Worm (Caenorhabditis elegans) whole organism, early embryonic: Measurements from ENCODE around the gene B0252.1.

Experiments used
- B0310.2 ChIP-seq: sonication (generic microtip); optimal IDR thresholded peaks from 2 replicates; lab custom pipeline; 2016; ENCODE audit warnings: mild to moderate bottlenecking, missing genetic modification characterization, missing compliant biosample characterization
- F13C5.2 ChIP-seq: sonication (generic microtip); optimal IDR thresholded peaks from 2 replicates; lab custom pipeline; 2017; ENCODE audit warnings: mild to moderate bottlenecking, missing genetic modification characterization, inconsistent platforms, missing compliant biosample characterization
- aly-1 ChIP-seq: sonication (generic microtip); optimal IDR thresholded peaks from 2 replicates; lab custom pipeline; 2016; ENCODE audit warnings: missing genetic modification characterization, missing compliant biosample characterization
- ama-1 ChIP-seq: fragments of 150-350 bp; optimal IDR thresholded peaks from 2 replicates; lab custom pipeline; 2014
- ceh-13 ChIP-seq: fragments of 200-800 bp; sonication (Bioruptor generic); optimal IDR thresholded peaks from 2 replicates; lab custom pipeline; 2018; ENCODE audit warnings: mild to moderate bottlenecking, missing genetic modification characterization, missing compliant biosample characterization
- ceh-36 ChIP-seq: sonication (generic microtip); optimal IDR thresholded peaks from 2 replicates; lab custom pipeline; 2016; ENCODE audit warnings: missing genetic modification characterization, inconsistent platforms, missing compliant biosample characterization
- ets-7 ChIP-seq: sonication (generic microtip); optimal IDR thresholded peaks from 2 replicates; lab custom pipeline; 2016; ENCODE audit warnings: missing genotype, missing genetic modification characterization, missing compliant biosample characterization
- flt-1 ChIP-seq: fragments of 200-800 bp; sonication (Bioruptor generic); IDR thresholded peaks from 2 replicates; pipeline ENCODE4 v1.3.6; 2022; ENCODE audit warnings: missing genetic modification characterization, missing compliant biosample characterization
- hmbx-1 ChIP-seq: sonication (generic microtip); optimal IDR thresholded peaks from 2 replicates; lab custom pipeline; 2016; ENCODE audit warnings: mild to moderate bottlenecking, missing genetic modification characterization, missing compliant biosample characterization
- hmg-4 ChIP-seq: fragments of 200-800 bp; sonication (Bioruptor generic); optimal IDR thresholded peaks from 2 replicates; lab custom pipeline; 2018; ENCODE audit warnings: mild to moderate bottlenecking, missing genetic modification characterization, missing compliant biosample characterization
- hnd-1 ChIP-seq: sonication (generic microtip); optimal IDR thresholded peaks from 2 replicates; lab custom pipeline; 2016; ENCODE audit warnings: missing genetic modification characterization, missing compliant biosample characterization
- pes-1 ChIP-seq: fragments of 200-800 bp; sonication (Bioruptor generic); IDR thresholded peaks from 2 replicates; pipeline ENCODE4 v1.3.6; 2022; ENCODE audit warnings: missing genetic modification reagents, missing genetic modification characterization, missing compliant biosample characterization
- scrt-1 ChIP-seq: fragments of 200-800 bp; sonication (Bioruptor generic); IDR thresholded peaks from 2 replicates; pipeline ENCODE4 v1.3.6; 2022; ENCODE audit warnings: missing genetic modification characterization, missing compliant biosample characterization
- sea-1 ChIP-seq: fragments of 200-800 bp; sonication (Bioruptor generic); conservative IDR thresholded peaks from 2 replicates; pipeline ENCODE4 v1.3.6; 2022; ENCODE audit warnings: missing genetic modification characterization, missing compliant biosample characterization
- tbx-11 ChIP-seq: fragments of 200-800 bp; sonication (Bioruptor generic); IDR thresholded peaks from 2 replicates; pipeline ENCODE4 v1.3.6; 2022; ENCODE audit warnings: missing genetic modification characterization, missing compliant biosample characterization
- tbx-37 ChIP-seq: fragments of 200-800 bp; sonication (Bioruptor generic); conservative IDR thresholded peaks from 2 replicates; pipeline ENCODE4 v1.3.6; 2022; ENCODE audit warnings: missing genetic modification reagents, missing genetic modification characterization, missing compliant biosample characterization
- tra-4 ChIP-seq: sonication (generic microtip); optimal IDR thresholded peaks from 2 replicates; lab custom pipeline; 2017; ENCODE audit warnings: missing genetic modification characterization, missing compliant biosample characterization

B0252.1 gene

DNA sequence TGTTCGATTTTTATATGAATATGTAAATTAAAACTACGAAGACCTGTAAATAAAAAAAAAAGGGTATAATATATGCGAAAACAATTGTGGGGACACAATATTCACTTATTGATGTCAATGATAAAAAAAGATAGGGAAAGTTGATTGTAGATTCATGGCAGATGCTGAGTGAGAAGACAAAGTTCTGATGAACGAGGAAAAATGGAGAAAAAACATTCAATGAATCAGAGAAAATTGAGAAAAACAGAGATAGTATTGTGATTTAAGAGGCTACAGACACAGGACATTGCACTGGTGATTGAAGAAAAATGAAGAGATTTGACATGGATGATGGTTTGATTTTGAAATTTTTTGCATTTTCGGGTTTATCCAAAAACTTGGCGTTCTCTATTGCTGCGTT is 10.8 kb upstream of the B0252.1 start:
- TF ChIP-seq pes-1 (GFP tag; lab: Robert Waterston, UW), result no peak
- no peak for TF ChIP-seq tbx-37 (GFP tag; lab: Robert Waterston, UW)
- TF ChIP-seq ama-1, result no peak
- no peak for TF ChIP-seq aly-1 (tag; lab: Kevin White, UChicago)
- TF ChIP-seq sea-1 (GFP tag; lab: Robert Waterston, UW), result no peak
- TF ChIP-seq tra-4 (tag; lab: Kevin White, UChicago), result no peak
- TF ChIP-seq hmbx-1 (tag; lab: Kevin White, UChicago), result no peak
- no peak for TF ChIP-seq F13C5.2
- TF ChIP-seq scrt-1, result no peak
- no peak for TF ChIP-seq ceh-13
- no peak for TF ChIP-seq tbx-11 (GFP tag; lab: Robert Waterston, UW)
- TF ChIP-seq ceh-36 (tag; lab: Kevin White, UChicago), result no peak
- no peak for TF ChIP-seq flt-1 (GFP tag; lab: Robert Waterston, UW)
- TF ChIP-seq hmg-4 (GFP tag; lab: Kevin White, UChicago), result no peak
- TF ChIP-seq hnd-1 (tag; lab: Kevin White, UChicago), result no peak
- no peak for TF ChIP-seq ets-7 (tag; lab: Kevin White, UChicago)
- TF ChIP-seq B0310.2 (tag; lab: Kevin White, UChicago), result no peak

DNA sequence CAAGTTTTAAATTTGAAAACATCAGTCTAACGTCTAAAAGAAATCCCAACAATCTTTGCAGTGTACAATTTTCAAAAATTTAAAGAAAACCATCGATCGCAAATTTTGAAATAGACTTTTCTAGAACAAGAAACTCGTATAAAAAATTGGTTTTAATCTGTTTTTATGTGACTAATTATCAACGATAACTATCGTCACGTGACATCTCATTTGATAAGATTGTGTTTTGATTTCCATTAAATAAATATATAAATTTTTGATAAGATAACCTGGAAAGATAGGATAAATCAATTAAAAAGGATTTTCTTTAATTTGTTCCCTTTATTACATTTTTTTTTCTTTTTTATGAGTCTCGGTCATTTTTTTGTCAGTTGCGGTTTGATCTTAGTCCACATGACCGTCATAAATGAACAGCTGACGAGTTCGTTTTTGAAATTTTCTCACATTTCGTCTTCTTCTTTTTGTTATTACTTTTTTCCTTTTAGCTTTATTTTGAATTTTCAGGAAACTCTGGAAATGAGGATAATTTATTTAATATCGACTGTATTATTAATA is 9.8 kb upstream of the B0252.1 start, which contains the start of gene asm-1:
Gene asm-1, plus strand, starts transcription at position 505 of the 555 bp plus-strand sequence.
- TF ChIP-seq sea-1 (GFP tag; lab: Robert Waterston, UW) (no peak), hmbx-1 (tag; lab: Kevin White, UChicago) (no peak), ceh-13 (no peak), B0310.2 (tag; lab: Kevin White, UChicago) (no peak)

DNA sequence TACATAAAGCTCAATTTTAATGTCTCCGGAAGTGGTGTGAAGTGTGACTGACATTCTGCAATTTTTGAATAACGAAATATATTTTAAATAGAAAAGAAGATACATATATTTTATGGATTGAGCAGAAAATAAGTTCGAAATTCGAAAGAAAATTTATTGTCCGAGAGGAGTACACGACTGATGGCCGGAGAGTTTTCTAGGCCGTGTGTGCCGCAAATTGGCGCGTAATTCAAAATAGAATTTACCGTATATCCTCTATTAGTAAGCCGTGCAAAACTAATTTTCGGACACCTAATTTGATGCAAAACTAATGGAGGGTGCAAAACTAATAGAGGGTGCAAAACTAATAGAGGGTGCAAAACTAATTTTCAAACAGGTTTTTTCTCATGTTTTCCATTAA is 6.2 kb upstream of the B0252.1 start, which contains the start of gene cyn-10:
Gene cyn-10, minus strand, starts transcription at position 57 of the 400 bp plus-strand sequence.
- TF ChIP-seq F13C5.2 (no peak), sea-1 (GFP tag; lab: Robert Waterston, UW) (peak; percentile 68; the same call in 1 of the 2 replicates), hmg-4 (GFP tag; lab: Kevin White, UChicago) (no peak), flt-1 (GFP tag; lab: Robert Waterston, UW) (no peak; the same call in 1 of the 2 replicates), tbx-37 (GFP tag; lab: Robert Waterston, UW) (peak; percentile 97), tbx-11 (GFP tag; lab: Robert Waterston, UW) (no peak; the same call in 1 of the 2 replicates), hnd-1 (tag; lab: Kevin White, UChicago) (peak; percentile 35), ama-1 (no peak), ets-7 (tag; lab: Kevin White, UChicago) (no peak), ceh-36 (tag; lab: Kevin White, UChicago) (no peak), ceh-13 (peak; percentile 3), tra-4 (tag; lab: Kevin White, UChicago) (no peak), aly-1 (tag; lab: Kevin White, UChicago) (no peak), scrt-1 (peak; percentile 75), hmbx-1 (tag; lab: Kevin White, UChicago) (no peak), B0310.2 (tag; lab: Kevin White, UChicago) (no peak), pes-1 (GFP tag; lab: Robert Waterston, UW) (no peak)

DNA sequence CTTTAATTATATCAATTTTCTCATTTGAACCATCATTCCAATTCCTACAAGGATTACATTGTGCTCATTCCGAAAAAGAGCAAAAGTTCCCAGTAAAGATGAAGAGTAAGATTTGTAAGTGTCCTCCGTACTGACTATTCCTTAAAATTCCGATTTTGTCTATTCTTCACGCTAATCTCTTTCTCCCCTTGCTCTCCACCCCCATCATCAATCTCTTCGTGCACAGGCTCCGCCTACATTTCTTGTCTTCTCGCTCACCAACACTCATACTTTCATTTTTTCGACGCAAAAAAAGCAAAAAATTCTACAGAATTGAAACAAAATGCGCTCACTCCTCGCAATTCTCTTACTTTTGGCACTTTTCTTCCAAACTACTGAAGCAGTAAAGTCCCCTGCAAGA is 3.6 kb upstream of the B0252.1 start, which contains the start of gene B0252.8:
Gene B0252.8, plus strand, starts transcription at position 292 of the 400 bp plus-strand sequence.
- no peak for TF ChIP-seq sea-1 (GFP tag; lab: Robert Waterston, UW)
- no peak for TF ChIP-seq pes-1 (GFP tag; lab: Robert Waterston, UW)
- TF ChIP-seq ets-7 (tag; lab: Kevin White, UChicago), result no peak
- TF ChIP-seq ceh-36 (tag; lab: Kevin White, UChicago), result no peak
- no peak for TF ChIP-seq ama-1
- no peak for TF ChIP-seq aly-1 (tag; lab: Kevin White, UChicago)
- TF ChIP-seq hmbx-1 (tag; lab: Kevin White, UChicago), result no peak

DNA sequence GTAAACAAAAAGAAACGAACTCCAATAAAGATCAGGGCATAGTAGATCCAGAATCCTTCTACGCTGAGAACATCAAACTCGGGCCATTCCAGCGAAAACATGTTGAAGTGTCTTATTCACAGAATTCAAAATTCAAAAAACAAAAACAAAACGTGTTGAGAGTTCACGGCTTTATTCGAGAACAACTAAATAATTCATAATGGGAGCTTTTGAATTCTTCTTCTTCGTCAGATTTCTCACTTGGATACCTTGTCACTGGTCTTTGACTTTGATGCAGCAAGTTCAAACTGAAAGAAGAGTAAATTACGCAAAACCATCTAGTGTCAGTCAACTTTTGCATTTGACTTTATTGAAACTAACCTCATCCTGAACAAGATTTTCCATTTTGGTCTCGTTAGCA is 1.8 kb upstream of the B0252.1 start, which contains the start of gene B0252.11:
Gene B0252.11, minus strand, starts transcription at position 101 of the 400 bp plus-strand sequence.
- TF ChIP-seq ama-1, result no peak
- TF ChIP-seq F13C5.2, result no peak
- TF ChIP-seq scrt-1, result no peak
- no peak for TF ChIP-seq hmg-4 (GFP tag; lab: Kevin White, UChicago)
- TF ChIP-seq tra-4 (tag; lab: Kevin White, UChicago), result no peak

DNA sequence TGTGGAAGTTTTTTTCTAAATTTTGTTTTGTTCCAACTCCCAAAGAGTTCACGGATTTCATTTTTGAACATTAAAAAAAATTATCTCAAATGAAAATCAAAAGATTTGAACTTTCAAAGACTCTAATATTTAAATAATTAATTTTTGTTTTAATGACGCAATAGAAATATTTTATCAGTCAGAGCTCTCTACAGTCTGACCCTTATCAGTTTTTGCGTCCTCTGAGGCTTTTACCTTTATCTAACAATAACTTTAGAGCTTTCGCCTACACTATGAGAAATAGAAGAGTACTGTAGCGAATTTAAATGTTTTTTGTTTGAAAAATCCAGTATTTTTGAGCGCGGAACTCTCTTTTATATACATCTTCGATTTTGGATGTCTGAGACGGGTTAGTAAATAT is 618 bp upstream of the B0252.1 start, which contains the start of gene B0252.5:
Gene B0252.5, minus strand, starts transcription at position 17 of the 400 bp plus-strand sequence.
- TF ChIP-seq hmg-4 (GFP tag; lab: Kevin White, UChicago) (no peak), tbx-11 (GFP tag; lab: Robert Waterston, UW) (no peak), pes-1 (GFP tag; lab: Robert Waterston, UW) (no peak), ceh-36 (tag; lab: Kevin White, UChicago) (no peak), F13C5.2 (no peak), tra-4 (tag; lab: Kevin White, UChicago) (no peak), hmbx-1 (tag; lab: Kevin White, UChicago) (no peak), ama-1 (no peak), ets-7 (tag; lab: Kevin White, UChicago) (no peak), B0310.2 (tag; lab: Kevin White, UChicago) (no peak), flt-1 (GFP tag; lab: Robert Waterston, UW) (no peak), hnd-1 (tag; lab: Kevin White, UChicago) (no peak)

DNA sequence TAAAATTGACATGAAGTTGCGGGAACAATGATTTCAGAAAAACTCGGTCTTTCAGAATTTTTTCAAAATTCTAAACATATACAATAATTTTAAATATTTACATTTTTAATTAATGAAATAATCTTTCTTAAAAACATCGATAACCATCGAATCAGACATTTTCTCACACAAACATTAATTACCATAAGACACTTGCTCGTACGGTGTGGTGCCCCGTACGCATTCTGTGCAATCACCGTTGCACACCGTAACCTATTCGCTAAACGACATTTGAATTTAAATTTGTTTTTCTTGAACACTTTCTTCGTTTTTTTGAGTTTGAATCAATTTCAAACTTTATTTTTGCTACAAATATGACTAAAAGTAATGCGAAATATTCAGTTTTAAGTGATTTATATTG is 4.3 kb downstream of the B0252.1 start:
- TF ChIP-seq tbx-37 (GFP tag; lab: Robert Waterston, UW), result no peak
- TF ChIP-seq pes-1 (GFP tag; lab: Robert Waterston, UW), result no peak
- no peak for TF ChIP-seq hmbx-1 (tag; lab: Kevin White, UChicago)
- no peak for TF ChIP-seq ceh-13
- TF ChIP-seq ama-1, result no peak
- TF ChIP-seq tbx-11 (GFP tag; lab: Robert Waterston, UW), result no peak
- no peak for TF ChIP-seq scrt-1
- TF ChIP-seq ets-7 (tag; lab: Kevin White, UChicago), result no peak
- no peak for TF ChIP-seq tra-4 (tag; lab: Kevin White, UChicago)
- no peak for TF ChIP-seq aly-1 (tag; lab: Kevin White, UChicago)
- no peak for TF ChIP-seq flt-1 (GFP tag; lab: Robert Waterston, UW)
- no peak for TF ChIP-seq hmg-4 (GFP tag; lab: Kevin White, UChicago)
- no peak for TF ChIP-seq ceh-36 (tag; lab: Kevin White, UChicago)
- TF ChIP-seq sea-1 (GFP tag; lab: Robert Waterston, UW), result no peak
- TF ChIP-seq F13C5.2, result no peak
- TF ChIP-seq hnd-1 (tag; lab: Kevin White, UChicago), result no peak
